Fruit fly (Drosophila melanogaster) whole organism, pupa: ENCODE measurements around the gene bys.
A peak's percentile ranks its signal among the peaks of the same experiment; 100 is the strongest.

ENCODE experiments used
- CG10348 ChIP-seq: fragments of 200-800 bp; sonication (Bioruptor generic); IDR thresholded peaks from 2 replicates; pipeline ENCODE4 v1.3.6; 2022; ENCODE audit warnings: missing biosample characterization, missing genetic modification characterization
- CG12605 ChIP-seq: fragments of 200-800 bp; sonication (Bioruptor generic); IDR thresholded peaks from 2 replicates; pipeline ENCODE4 v1.3.6; 2022; ENCODE audit warnings: missing biosample characterization, missing genetic modification characterization
- CG13204 ChIP-seq: fragments of 200-800 bp; sonication (Bioruptor generic); optimal IDR thresholded peaks from 2 replicates; lab custom pipeline; 2018; ENCODE audit warnings: missing biosample characterization, mild to moderate bottlenecking, missing genetic modification characterization, moderate library complexity
- CG14655 ChIP-seq: fragments of 200-800 bp; sonication (Bioruptor generic); optimal IDR thresholded peaks from 3 replicates; lab custom pipeline; 2017; ENCODE audit warnings: mild to moderate bottlenecking, missing biosample characterization, missing genetic modification reagents, missing genetic modification characterization
- CG15710 ChIP-seq: fragments of 200-800 bp; sonication (Bioruptor generic); optimal IDR thresholded peaks from 2 replicates; lab custom pipeline; 2018; ENCODE audit warnings: missing biosample characterization, mild to moderate bottlenecking, missing genetic modification characterization, moderate library complexity
- CG17806 ChIP-seq: fragments of 200-800 bp; sonication (Bioruptor generic); optimal IDR thresholded peaks from 2 replicates; lab custom pipeline; 2018; ENCODE audit warnings: missing biosample characterization, mild to moderate bottlenecking, missing genetic modification characterization, moderate library complexity
- CG32121 ChIP-seq: fragments of 200-800 bp; sonication (Bioruptor generic); IDR thresholded peaks from 2 replicates; pipeline ENCODE4 v1.3.6; 2022; ENCODE audit warnings: missing biosample characterization, missing genetic modification characterization
- CG34367 ChIP-seq: fragments of 200-800 bp; sonication (Bioruptor generic); optimal IDR thresholded peaks from 2 replicates; lab custom pipeline; 2018; ENCODE audit warnings: missing biosample characterization, mild to moderate bottlenecking, missing genetic modification characterization
- CG4496 ChIP-seq: fragments of 200-800 bp; sonication (Bioruptor generic); IDR thresholded peaks from 3 replicates; pipeline ENCODE4 v1.3.6; 2022; ENCODE audit warnings: missing biosample characterization, missing genetic modification characterization
- CG8159 ChIP-seq: fragments of 200-800 bp; sonication (Bioruptor generic); optimal IDR thresholded peaks from 3 replicates; lab custom pipeline; 2018; ENCODE audit warnings: missing biosample characterization, mild to moderate bottlenecking, missing genetic modification characterization, moderate library complexity
- CG8301 ChIP-seq: fragments of 200-800 bp; sonication (Bioruptor generic); optimal IDR thresholded peaks from 2 replicates; lab custom pipeline; 2018; ENCODE audit warnings: missing biosample characterization, mild to moderate bottlenecking, missing genetic modification characterization
- CG9948 ChIP-seq: fragments of 200-800 bp; sonication (Bioruptor generic); optimal IDR thresholded peaks from 2 replicates; lab custom pipeline; 2018; ENCODE audit warnings: missing biosample characterization, mild to moderate bottlenecking, missing genetic modification characterization, moderate library complexity
- D1 ChIP-seq: fragments of 200-800 bp; sonication (Bioruptor generic); optimal IDR thresholded peaks from 2 replicates; lab custom pipeline; 2018; ENCODE audit warnings: missing biosample characterization, mild to moderate bottlenecking, missing genetic modification characterization, moderate library complexity
- EcR ChIP-seq: fragments of 200-800 bp; sonication (Bioruptor generic); optimal IDR thresholded peaks from 3 replicates; lab custom pipeline; 2019; ENCODE audit warnings: missing biosample characterization, missing genetic modification characterization, mild to moderate bottlenecking, moderate library complexity, missing genetic modification reagents
- Ets98B ChIP-seq: fragments of 200-800 bp; sonication (Bioruptor generic); IDR thresholded peaks from 2 replicates; pipeline ENCODE4 v1.3.6; 2022; ENCODE audit warnings: missing biosample characterization, missing genetic modification characterization
- Pif1A ChIP-seq: fragments of 200-800 bp; sonication (Bioruptor generic); optimal IDR thresholded peaks from 3 replicates; lab custom pipeline; 2016; ENCODE audit warnings: missing biosample characterization, missing genetic modification characterization
- Pif1B ChIP-seq: fragments of 200-800 bp; sonication (Bioruptor generic); optimal IDR thresholded peaks from 3 replicates; lab custom pipeline; 2016; ENCODE audit warnings: missing biosample characterization, missing genetic modification characterization
- Snoo ChIP-seq: fragments of 200-800 bp; sonication (Bioruptor generic); optimal IDR thresholded peaks from 3 replicates; lab custom pipeline; 2017; ENCODE audit warnings: missing biosample characterization, mild to moderate bottlenecking, missing genetic modification characterization, inconsistent platforms
- fd96Ca ChIP-seq: fragments of 200-800 bp; sonication (Bioruptor generic); IDR thresholded peaks from 3 replicates; pipeline ENCODE4 v1.3.6; 2022; ENCODE audit warnings: missing biosample characterization, missing genetic modification characterization
- gl ChIP-seq: fragments of 200-800 bp; sonication (Bioruptor generic); optimal IDR thresholded peaks from 2 replicates; lab custom pipeline; 2018; ENCODE audit warnings: missing biosample characterization, mild to moderate bottlenecking, missing genetic modification characterization
- rn ChIP-seq: fragments of 200-800 bp; sonication (Bioruptor generic); IDR thresholded peaks from 2 replicates; pipeline ENCODE4 v1.3.6; 2022; ENCODE audit warnings: missing biosample characterization, missing genetic modification characterization

Gene bys

dm6 chrX:7874094-7874493, 27.6 kb upstream of the bys start, which contains the start of gene Ir7c:
Gene Ir7c, plus strand, starts transcription at chrX:7874394.
- TF ChIP-seq rn (GFP tag; lab: Robert Waterston, UW) (no peak), CG34367 (no peak), CG8159 (no peak), CG13204 (GFP tag; lab: Kevin White, UChicago) (no peak), Pif1A (GFP tag; lab: Kevin White, UChicago) (no peak), Pif1B (GFP tag; lab: Kevin White, UChicago) (no peak), CG4496 (GFP tag; lab: Robert Waterston, UW) (no peak), CG32121 (GFP tag; lab: Robert Waterston, UW) (no peak), CG15710 (tag; lab: Kevin White, UChicago) (no peak), CG17806 (no peak)

- TF ChIP-seq CG34367 (no peak), CG8159 (no peak), rn (GFP tag; lab: Robert Waterston, UW) (no peak), Ets98B (no peak), CG10348 (no peak), fd96Ca (GFP tag; lab: Robert Waterston, UW) (no peak), Snoo (tag; lab: Kevin White, UChicago) (no peak), CG17806 (no peak), D1 (tag; lab: Kevin White, UChicago) (no peak), CG14655 (GFP tag; lab: Kevin White, UChicago) (no peak), CG13204 (GFP tag; lab: Kevin White, UChicago) (no peak), EcR (no peak), CG15710 (tag; lab: Kevin White, UChicago) (no peak), gl (tag; lab: Kevin White, UChicago) (no peak)
Measured at dm6 chrX:7878736-7879135, 22.9 kb upstream of the bys start, which contains the start of gene Ir7d. Gene Ir7d, minus strand, starts transcription at chrX:7878836.

dm6 chrX:7881579-7881978, 20.1 kb upstream of the bys start, which contains the start of gene Ir7e:
Gene Ir7e, minus strand, starts transcription at chrX:7881679.
- no peak for TF ChIP-seq Pif1A (GFP tag; lab: Kevin White, UChicago)
- TF ChIP-seq CG13204 (GFP tag; lab: Kevin White, UChicago): no peak
- no peak for TF ChIP-seq rn (GFP tag; lab: Robert Waterston, UW)
- TF ChIP-seq CG12605: no peak
- TF ChIP-seq Pif1B (GFP tag; lab: Kevin White, UChicago): no peak
- no peak for TF ChIP-seq CG17806
- TF ChIP-seq Snoo (tag; lab: Kevin White, UChicago): no peak
- TF ChIP-seq CG34367: no peak
- TF ChIP-seq CG9948 (tag; lab: Kevin White, UChicago): no peak
- TF ChIP-seq CG4496 (GFP tag; lab: Robert Waterston, UW): no peak
- no peak for TF ChIP-seq fd96Ca (GFP tag; lab: Robert Waterston, UW)
- no peak for TF ChIP-seq EcR

- TF ChIP-seq Pif1A (GFP tag; lab: Kevin White, UChicago) (no peak), CG8301 (no peak), EcR (no peak), fd96Ca (GFP tag; lab: Robert Waterston, UW) (no peak), CG34367 (no peak), Pif1B (GFP tag; lab: Kevin White, UChicago) (no peak), CG9948 (tag; lab: Kevin White, UChicago) (no peak), rn (GFP tag; lab: Robert Waterston, UW) (no peak), CG13204 (GFP tag; lab: Kevin White, UChicago) (no peak), D1 (tag; lab: Kevin White, UChicago) (no peak), CG32121 (GFP tag; lab: Robert Waterston, UW) (no peak), CG17806 (no peak)
- TF ChIP-seq, all 21 proteins: peak for 0
Measured at dm6 chrX:7883926-7884325, 17.8 kb upstream of the bys start, which contains the start of gene Ir7f. Gene Ir7f, minus strand, starts transcription at chrX:7884026.

dm6 chrX:7884360-7884759, 17.3 kb upstream of the bys start, which contains the start of gene Ir7g:
Gene Ir7g, plus strand, starts transcription at chrX:7884660.
- TF ChIP-seq CG4496 (GFP tag; lab: Robert Waterston, UW) (no peak), Snoo (tag; lab: Kevin White, UChicago) (no peak), D1 (tag; lab: Kevin White, UChicago) (no peak), Pif1B (GFP tag; lab: Kevin White, UChicago) (no peak), CG10348 (no peak), CG9948 (tag; lab: Kevin White, UChicago) (no peak), CG8301 (no peak), fd96Ca (GFP tag; lab: Robert Waterston, UW) (no peak), CG15710 (tag; lab: Kevin White, UChicago) (no peak), CG34367 (no peak), EcR (no peak), Pif1A (GFP tag; lab: Kevin White, UChicago) (no peak), rn (GFP tag; lab: Robert Waterston, UW) (no peak), CG13204 (GFP tag; lab: Kevin White, UChicago) (no peak)

- TF ChIP-seq CG15710 (tag; lab: Kevin White, UChicago): peak; percentile 55
- TF ChIP-seq fd96Ca (GFP tag; lab: Robert Waterston, UW): no peak
- peak; percentile 52 for TF ChIP-seq CG8301
- peak; percentile 32 for TF ChIP-seq D1 (tag; lab: Kevin White, UChicago)
- TF ChIP-seq CG8159: peak; percentile 52
- peak; percentile 78 for TF ChIP-seq CG4496 (GFP tag; lab: Robert Waterston, UW)
- peak; percentile 62; the same call in 1 of the 2 replicates for TF ChIP-seq Ets98B
- TF ChIP-seq CG14655 (GFP tag; lab: Kevin White, UChicago): peak; percentile 55
- TF ChIP-seq CG13204 (GFP tag; lab: Kevin White, UChicago): no peak
- TF ChIP-seq CG12605: peak; percentile 52
- no peak for TF ChIP-seq CG9948 (tag; lab: Kevin White, UChicago)
- TF ChIP-seq Pif1B (GFP tag; lab: Kevin White, UChicago): peak; percentile 81
- TF ChIP-seq CG32121 (GFP tag; lab: Robert Waterston, UW): peak; percentile 48; the same call in 1 of the 2 replicates
- TF ChIP-seq CG10348: no peak
- no peak for TF ChIP-seq gl (tag; lab: Kevin White, UChicago)
- no peak for TF ChIP-seq Snoo (tag; lab: Kevin White, UChicago)
- TF ChIP-seq EcR: no peak
- TF ChIP-seq CG17806: peak; percentile 65
- peak; percentile 63; the same call in 1 of the 2 replicates for TF ChIP-seq rn (GFP tag; lab: Robert Waterston, UW)
- peak; percentile 47 for TF ChIP-seq CG34367
- TF ChIP-seq Pif1A (GFP tag; lab: Kevin White, UChicago): peak; percentile 80
Measured at dm6 chrX:7888386-7889024, 13.2 kb upstream of the bys start, which contains the start of gene Acat1. Gene Acat1, minus strand, starts transcription at chrX:7888785.
